Worm (Caenorhabditis elegans) whole organism, L1 larva: ENCODE data around the gene fbxc-17.

ENCODE experiments used
- C16A3.4 ChIP-seq: fragments of 150-350 bp; optimal IDR thresholded peaks from 2 replicates; lab custom pipeline; 2014; ENCODE audit warnings: missing biosample characterization, missing genetic modification characterization
- dpl-1 ChIP-seq, 3 experiments: fragments of 150-350 bp in 2 of 3; sonication (generic microtip) in 1 of 3; optimal IDR thresholded peaks; 2 replicates each; lab custom pipeline; 2014 to 2017; ENCODE audit warnings: missing biosample characterization in 3 of 3, missing genetic modification characterization in 3 of 3, missing genetic modification reagents in 3 of 3
- egl-27 ChIP-seq, 2 experiments: fragments of 150-350 bp in 1 of 2; sonication (generic microtip); optimal IDR thresholded peaks; 3 replicates each; lab custom pipeline; 2017 to 2018; ENCODE audit warnings: missing biosample characterization in 2 of 2, missing genetic modification characterization in 2 of 2, missing genetic modification reagents in 2 of 2
- nhr-76 ChIP-seq: sonication (generic microtip); optimal IDR thresholded peaks from 2 replicates; lab custom pipeline; 2017; ENCODE audit warnings: missing biosample characterization, missing genetic modification characterization
- swsn-7 ChIP-seq: sonication (generic microtip); optimal IDR thresholded peaks from 2 replicates; lab custom pipeline; 2016; ENCODE audit warnings: missing genetic modification characterization, missing compliant biosample characterization
- tbx-2 ChIP-seq: sonication (generic microtip); optimal IDR thresholded peaks from 2 replicates; lab custom pipeline; 2016; ENCODE audit warnings: missing genetic modification characterization, missing compliant biosample characterization
- unc-62 ChIP-seq: fragments of 150-350 bp; optimal IDR thresholded peaks from 2 replicates; lab custom pipeline; 2014; ENCODE audit warnings: missing biosample characterization, missing genetic modification reagents, missing genetic modification characterization
- unc-86 ChIP-seq: sonication (generic microtip); optimal IDR thresholded peaks from 2 replicates; lab custom pipeline; 2016; ENCODE audit warnings: missing genetic modification characterization, missing compliant biosample characterization

DNA sequence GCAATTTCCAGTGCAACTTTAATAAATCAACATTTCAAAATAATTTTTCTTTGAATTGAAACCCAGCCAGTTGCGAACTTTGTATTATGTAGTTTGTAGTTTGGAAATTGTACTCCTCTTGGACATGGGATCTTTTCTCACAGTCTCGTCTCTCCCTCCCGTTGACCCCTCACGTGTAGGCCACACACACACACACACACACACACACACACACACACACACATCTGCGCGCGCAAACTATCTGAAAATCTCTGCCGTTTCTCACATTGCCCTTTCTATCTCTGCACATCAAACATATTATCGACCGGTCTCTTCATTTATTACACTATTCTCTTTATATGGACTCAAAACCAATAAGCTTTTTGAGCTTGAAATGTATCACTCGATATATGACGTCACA is 38.3 kb downstream of the fbxc-17 start, which contains the start of gene fbxc-36:
- TF ChIP-seq unc-86 (tag; lab: Kevin White, UChicago) (no peak), C16A3.4 (tag; lab: Kevin White, UChicago) (no peak), nhr-76 (tag; lab: Kevin White, UChicago) (no peak), unc-62 (GFP tag; lab: Kevin White, UChicago) (no peak), egl-27 (tag; optimal IDR thresholded peaks at IDR 0.05; lab: Kevin White, UChicago) (no peak), tbx-2 (tag; lab: Kevin White, UChicago) (no peak), swsn-7 (tag; lab: Kevin White, UChicago) (no peak), dpl-1 (GFP tag; optimal IDR thresholded peaks at IDR 0.05; lab: Kevin White, UChicago) (no peak)
